Fruit fly (Drosophila melanogaster): ENCODE data around the gene sty.

sty gene

DNA sequence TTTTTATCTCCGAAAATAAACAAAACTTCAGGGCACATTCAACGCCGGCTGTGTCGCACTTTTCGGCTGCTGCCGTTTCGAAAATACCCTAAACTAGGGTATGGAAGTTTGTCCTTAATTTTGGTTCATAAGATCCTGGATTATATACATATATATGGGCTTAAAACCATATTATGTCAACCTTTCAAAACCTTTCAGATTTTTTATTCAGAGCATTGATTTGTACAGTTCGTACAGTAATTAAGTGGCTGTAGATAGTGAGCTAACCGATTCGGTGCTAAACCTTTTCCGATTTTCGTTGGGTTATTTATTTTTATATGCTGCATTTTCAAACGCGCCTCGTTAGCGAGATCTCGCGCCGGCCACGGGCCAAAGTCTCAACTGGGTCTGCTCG is 35.1 kb downstream of the sty start (continued):
- peak; percentile 32 for TF ChIP-seq ATbp (GFP tag; optimal IDR thresholded peaks at IDR 0.05)
- no peak for TF ChIP-seq CG6765 (GFP tag; optimal IDR thresholded peaks at IDR 0.05)
- peak; percentile 50 for TF ChIP-seq org-1 (GFP tag; optimal IDR thresholded peaks at IDR 0.05)
- peak; percentile 68 for TF ChIP-seq fd96Cb (tag; optimal IDR thresholded peaks at IDR 0.05)
- peak; percentile 31; the same call in 1 of the 3 replicates for TF ChIP-seq CG7357 (GFP tag; IDR thresholded peaks at IDR 0.05)
- peak; percentile 68 for TF ChIP-seq CG7556 (GFP tag; optimal IDR thresholded peaks at IDR 0.05)
- TF ChIP-seq chif (GFP tag; optimal IDR thresholded peaks at IDR 0.05), result no peak
- TF ChIP-seq CG4820 (GFP tag; optimal IDR thresholded peaks at IDR 0.05), result peak; percentile 45
- peak; percentile 51 for TF ChIP-seq Meics (GFP tag; optimal IDR thresholded peaks at IDR 0.05)
- no peak; the same call in 2 of the 3 replicates for TF ChIP-seq croc (GFP tag; conservative IDR thresholded peaks at IDR 0.05)
- peak; percentile 24 for TF ChIP-seq Oli (tag; optimal IDR thresholded peaks at IDR 0.05)
- TF ChIP-seq stwl (tag; optimal IDR thresholded peaks at IDR 0.05), result no peak
- TF ChIP-seq stc (GFP tag; IDR thresholded peaks at IDR 0.05), result peak; percentile 68
- TF ChIP-seq BEAF-32 (GFP tag; optimal IDR thresholded peaks at IDR 0.05), result no peak
- no peak for TF ChIP-seq CG14965 (GFP tag; optimal IDR thresholded peaks at IDR 0.05; ENCODE audit: borderline replicate concordance)
- no peak for TF ChIP-seq CG4282 (GFP tag; optimal IDR thresholded peaks at IDR 0.05)
- TF ChIP-seq phol (tag; optimal IDR thresholded peaks at IDR 0.05), result peak; percentile 79
- peak; percentile 27 for TF ChIP-seq CG5180 (GFP tag; optimal IDR thresholded peaks at IDR 0.05)
- TF ChIP-seq CG2889 (GFP tag; IDR thresholded peaks at IDR 0.05), result no peak
- TF ChIP-seq nmo (GFP tag; optimal IDR thresholded peaks at IDR 0.05), result peak; percentile 63
- peak; percentile 83 for TF ChIP-seq CG17361 (GFP tag; IDR thresholded peaks at IDR 0.05)
- TF ChIP-seq cwo (GFP tag; optimal IDR thresholded peaks at IDR 0.05), result no peak
- no peak for TF ChIP-seq Ets65A (GFP tag)
- peak; percentile 23; the same call in 1 of the 2 replicates for TF ChIP-seq Xrp1 (GFP tag; IDR thresholded peaks at IDR 0.05)
- peak; percentile 24 for TF ChIP-seq CG10274 (GFP tag; optimal IDR thresholded peaks at IDR 0.05)
- no peak for TF ChIP-seq Sin3A (optimal IDR thresholded peaks at IDR 0.05)
- TF ChIP-seq CG8924 (tag; optimal IDR thresholded peaks at IDR 0.05), result peak; percentile 18
- TF ChIP-seq CG15073 (GFP tag; optimal IDR thresholded peaks at IDR 0.05), result no peak
- TF ChIP-seq CG4730 (GFP tag; IDR thresholded peaks at IDR 0.05), result 0 out of 2 replicates have a peak, but pooled peaks have one; percentile 14
- no peak for TF ChIP-seq Dip2 (GFP tag; IDR thresholded peaks at IDR 0.05)
- no peak for TF ChIP-seq Taf1 (GFP tag; IDR thresholded peaks at IDR 0.05)
- no peak for TF ChIP-seq CG7987 (GFP tag; optimal IDR thresholded peaks at IDR 0.05)
- TF ChIP-seq Scr (GFP tag; IDR thresholded peaks at IDR 0.05; ENCODE audit: partially characterized antibody), result no peak
- TF ChIP-seq Asciz (GFP tag; optimal IDR thresholded peaks at IDR 0.05), result no peak
- TF ChIP-seq CG1647 (GFP tag; optimal IDR thresholded peaks at IDR 0.05), result no peak
- TF ChIP-seq Jarid2 (GFP tag; optimal IDR thresholded peaks at IDR 0.05), result no peak
- TF ChIP-seq Ada2b (GFP tag; IDR thresholded peaks at IDR 0.05), result peak; percentile 48
- peak; percentile 79 for TF ChIP-seq CG11504 (tag; optimal IDR thresholded peaks at IDR 0.05)
- 0 out of 2 replicates have a peak, but pooled peaks have one; percentile 9 for TF ChIP-seq dimm (GFP tag; IDR thresholded peaks at IDR 0.05)
- no peak for TF ChIP-seq CG17568 (GFP tag; optimal IDR thresholded peaks at IDR 0.05)
- peak; percentile 38 for TF ChIP-seq Max (GFP tag; optimal IDR thresholded peaks at IDR 0.05)
- TF ChIP-seq CG6813 (GFP tag; optimal IDR thresholded peaks at IDR 0.05), result peak; percentile 24
- peak; percentile 18 for TF ChIP-seq Sox102F (GFP tag; optimal IDR thresholded peaks at IDR 0.05)
- peak; percentile 28; the same call in 1 of the 2 replicates for TF ChIP-seq Rx (GFP tag; IDR thresholded peaks at IDR 0.05)
- TF ChIP-seq CG2120 (GFP tag; optimal IDR thresholded peaks at IDR 0.05), result no peak
- peak; percentile 47 for TF ChIP-seq CG33213 (GFP tag; optimal IDR thresholded peaks at IDR 0.05)
- TF ChIP-seq p53 (GFP tag; optimal IDR thresholded peaks at IDR 0.05), result no peak
- TF ChIP-seq nerfin-1 (tag; optimal IDR thresholded peaks at IDR 0.05), result peak; percentile 35
- TF ChIP-seq CG14667 (GFP tag; IDR thresholded peaks at IDR 0.05), result peak; percentile 4; the same call in 1 of the 2 replicates
- TF ChIP-seq CG30403 (GFP tag; optimal IDR thresholded peaks at IDR 0.05), result peak; percentile 63
- TF ChIP-seq CG6689 (GFP tag; IDR thresholded peaks at IDR 0.05), result 0 out of 2 replicates have a peak, but pooled peaks have one; percentile 48
